Fruit fly (Drosophila melanogaster): ENCODE results near the gene Tgi.

Gene Tgi

DNA sequence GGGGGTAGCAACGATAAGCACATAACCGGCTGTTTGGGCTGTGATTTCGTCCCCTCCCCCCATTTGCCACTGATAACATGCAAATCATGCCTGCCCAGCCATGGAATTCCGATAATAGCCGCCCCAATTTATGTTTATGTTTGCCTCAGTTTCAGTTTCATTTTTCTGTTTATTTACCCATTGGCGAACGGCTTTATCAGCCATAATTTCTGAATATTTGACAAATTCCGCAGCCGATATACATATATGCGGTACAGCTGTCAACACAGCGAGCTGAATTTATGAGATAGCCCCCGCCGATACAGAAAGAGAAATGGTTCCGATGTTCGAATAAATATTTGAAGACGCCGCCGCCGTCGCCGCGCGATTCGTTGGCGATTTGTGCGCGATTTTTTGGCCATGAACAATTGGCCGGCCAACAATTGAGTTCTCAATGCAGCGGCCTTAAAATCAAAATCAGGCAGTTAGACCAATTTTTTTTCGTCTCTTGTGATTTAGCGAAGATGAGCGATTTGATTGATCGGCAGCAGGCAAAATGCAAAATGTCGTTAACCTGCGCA lies 2.7 kb downstream of the Tgi start (continued):
- TF ChIP-seq gcm2 (GFP tag; optimal IDR thresholded peaks at IDR 0.05) (no peak), fd96Cb (tag; optimal IDR thresholded peaks at IDR 0.05) (no peak), pros (GFP tag; optimal IDR thresholded peaks at IDR 0.05) (no peak), ssp (GFP tag; IDR thresholded peaks at IDR 0.05) (no peak), Ssrp (tag; optimal IDR thresholded peaks at IDR 0.05) (no peak), CG6854 (GFP tag; optimal IDR thresholded peaks at IDR 0.05) (no peak), CG7556 (GFP tag; optimal IDR thresholded peaks at IDR 0.05) (no peak), CG7963 (GFP tag; IDR thresholded peaks at IDR 0.05; ENCODE audit: partially characterized antibody) (no peak), vfl (GFP tag; optimal IDR thresholded peaks at IDR 0.05) (no peak), PHDP (tag; optimal IDR thresholded peaks at IDR 0.05) (no peak), bigmax (GFP tag; optimal IDR thresholded peaks at IDR 0.05) (no peak), CG2199 (GFP tag; IDR thresholded peaks at IDR 0.05) (no peak), p53 (GFP tag; optimal IDR thresholded peaks at IDR 0.05) (no peak), Atf6 (GFP tag; IDR thresholded peaks at IDR 0.05) (no peak), H2.0 (GFP tag; IDR thresholded peaks at IDR 0.05) (0 out of 2 replicates have a peak, but pooled peaks have one; percentile 3), unpg (GFP tag; optimal IDR thresholded peaks at IDR 0.05) (no peak), Vsx1 (GFP tag; optimal IDR thresholded peaks at IDR 0.05) (no peak), Scr (GFP tag; IDR thresholded peaks at IDR 0.05; ENCODE audit: partially characterized antibody) (no peak), CG1647 (GFP tag; optimal IDR thresholded peaks at IDR 0.05) (no peak), CG8478 (optimal IDR thresholded peaks at IDR 0.05) (no peak), zen2 (GFP tag; IDR thresholded peaks at IDR 0.05; ENCODE audit: partially characterized antibody) (no peak), CG2116 (GFP tag; optimal IDR thresholded peaks at IDR 0.05) (no peak), chinmo (GFP tag; IDR thresholded peaks at IDR 0.05; ENCODE audit: partially characterized antibody) (no peak), ham (GFP tag; IDR thresholded peaks at IDR 0.05) (no peak), CG10959 (GFP tag; IDR thresholded peaks at IDR 0.05) (no peak), Mad (GFP tag; optimal IDR thresholded peaks at IDR 0.05) (no peak), grau (tag; optimal IDR thresholded peaks at IDR 0.05) (no peak), ftz-f1 (GFP tag; optimal IDR thresholded peaks at IDR 0.05) (no peak), CG14860 (GFP tag; IDR thresholded peaks at IDR 0.05; ENCODE audit: partially characterized antibody) (0 out of 3 replicates have a peak, but pooled peaks have one; percentile 30), onecut (GFP tag; IDR thresholded peaks at IDR 0.05) (no peak), CG4282 (GFP tag; optimal IDR thresholded peaks at IDR 0.05) (no peak), zen (tag; optimal IDR thresholded peaks at IDR 0.05) (no peak), CG12155 (GFP tag; optimal IDR thresholded peaks at IDR 0.05) (no peak), ara (GFP tag; IDR thresholded peaks at IDR 0.05) (no peak), MTF-1 (GFP tag; optimal IDR thresholded peaks at IDR 0.05; ENCODE audit: borderline replicate concordance) (no peak), pnt (GFP tag; optimal IDR thresholded peaks at IDR 0.05) (no peak), CG2875 (GFP tag; optimal IDR thresholded peaks at IDR 0.05) (no peak), CG11695 (GFP tag; IDR thresholded peaks at IDR 0.05) (no peak), seq (GFP tag; IDR thresholded peaks at IDR 0.05) (no peak), Stat92E (GFP tag; optimal IDR thresholded peaks at IDR 0.05) (no peak), CG15601 (tag; optimal IDR thresholded peaks at IDR 0.05) (no peak), ac (GFP tag; optimal IDR thresholded peaks at IDR 0.05) (no peak), CG11723 (GFP tag; optimal IDR thresholded peaks at IDR 0.05) (no peak), CG4854 (GFP tag; optimal IDR thresholded peaks at IDR 0.05) (no peak), tin (GFP tag; optimal IDR thresholded peaks at IDR 0.05) (no peak), CG10267 (tag; optimal IDR thresholded peaks at IDR 0.05) (no peak), esg (GFP tag; conservative IDR thresholded peaks at IDR 0.05) (no peak), CG14441 (GFP tag; IDR thresholded peaks at IDR 0.05) (no peak), odd (GFP tag; optimal IDR thresholded peaks at IDR 0.05) (no peak), bab2 (GFP tag; optimal IDR thresholded peaks at IDR 0.05) (no peak), repo (GFP tag; optimal IDR thresholded peaks at IDR 0.05) (no peak)
